Fruit fly (Drosophila melanogaster) whole organism, embryonic: ENCODE results near the gene uncNacbeta.

ENCODE experiments used
- Adf1 ChIP-seq: fragments of 200-800 bp; sonication (Bioruptor generic); IDR thresholded peaks from 2 replicates; pipeline ENCODE4 v1.3.6; 2022; ENCODE audit warnings: missing biosample characterization, missing genetic modification characterization
- Aef1 ChIP-seq: fragments of 200-800 bp; sonication (Bioruptor generic); IDR thresholded peaks from 3 replicates; pipeline ENCODE4 v1.3.6; 2022; ENCODE audit warnings: missing biosample characterization, missing genetic modification characterization
- CG10321 ChIP-seq: fragments of 200-800 bp; sonication (Bioruptor generic); IDR thresholded peaks from 2 replicates; pipeline ENCODE4 v1.3.6; 2022; ENCODE audit warnings: missing biosample characterization, missing genetic modification characterization
- CG10366 ChIP-seq: fragments of 200-800 bp; sonication (Bioruptor generic); IDR thresholded peaks from 2 replicates; pipeline ENCODE4 v1.3.6; 2022; ENCODE audit warnings: missing biosample characterization, missing genetic modification characterization
- CG12769 ChIP-seq: fragments of 200-800 bp; sonication (Bioruptor generic); optimal IDR thresholded peaks from 2 replicates; lab custom pipeline; 2019; ENCODE audit warnings: missing biosample characterization, mild to moderate bottlenecking, missing genetic modification characterization, moderate library complexity
- CG15269 ChIP-seq: fragments of 200-800 bp; sonication (Bioruptor generic); optimal IDR thresholded peaks from 2 replicates; lab custom pipeline; 2018; ENCODE audit warnings: missing biosample characterization, mild to moderate bottlenecking, missing genetic modification characterization, moderate library complexity
- CG2712 ChIP-seq: fragments of 200-800 bp; optimal IDR thresholded peaks from 3 replicates; lab custom pipeline; 2019; ENCODE audit warnings: missing biosample characterization, mild to moderate bottlenecking, missing genetic modification characterization, moderate library complexity
- CG31441 ChIP-seq: fragments of 200-800 bp; sonication (Bioruptor generic); IDR thresholded peaks from 2 replicates; pipeline ENCODE4 v1.3.6; 2022; ENCODE audit warnings: missing biosample characterization, missing genetic modification characterization
- CG32532 ChIP-seq: fragments of 200-800 bp; sonication (Bioruptor generic); IDR thresholded peaks from 2 replicates; pipeline ENCODE4 v1.3.6; 2022; ENCODE audit warnings: missing biosample characterization, missing genetic modification characterization
- CG32767 ChIP-seq: fragments of 200-800 bp; sonication (Bioruptor generic); IDR thresholded peaks from 2 replicates; pipeline ENCODE4 v1.3.6; 2022; ENCODE audit warnings: missing biosample characterization, missing genetic modification characterization
- CG43689 ChIP-seq: fragments of 200-800 bp; sonication (Bioruptor generic); IDR thresholded peaks from 2 replicates; pipeline ENCODE4 v1.3.6; 2022; ENCODE audit warnings: missing biosample characterization, missing genetic modification characterization
- CG4820 ChIP-seq: fragments of 200-800 bp; sonication (Bioruptor generic); optimal IDR thresholded peaks from 3 replicates; lab custom pipeline; 2016; ENCODE audit warnings: missing biosample characterization, missing genetic modification characterization
- CG4854 ChIP-seq: fragments of 200-800 bp; sonication (Bioruptor generic); optimal IDR thresholded peaks from 2 replicates; lab custom pipeline; 2016; ENCODE audit warnings: missing biosample characterization, missing genetic modification characterization, inconsistent platforms
- CG6272 ChIP-seq: fragments of 200-800 bp; sonication (Bioruptor generic); IDR thresholded peaks from 2 replicates; pipeline ENCODE4 v1.3.6; 2022; ENCODE audit warnings: missing biosample characterization, missing genetic modification characterization
- CG6689 ChIP-seq: fragments of 200-800 bp; sonication (Bioruptor generic); IDR thresholded peaks from 2 replicates; pipeline ENCODE4 v1.3.6; 2022; ENCODE audit warnings: missing biosample characterization, missing genetic modification characterization
- CG7745 ChIP-seq: fragments of 200-800 bp; sonication (Bioruptor generic); optimal IDR thresholded peaks from 2 replicates; lab custom pipeline; 2018; ENCODE audit warnings: missing biosample characterization, mild to moderate bottlenecking, missing genetic modification characterization, moderate library complexity
- CG7987 ChIP-seq: fragments of 200-800 bp; sonication (Bioruptor generic); optimal IDR thresholded peaks from 2 replicates; lab custom pipeline; 2018; ENCODE audit warnings: missing biosample characterization, mild to moderate bottlenecking, missing genetic modification characterization, moderate library complexity
- CG8281 ChIP-seq: fragments of 200-800 bp; sonication (Bioruptor generic); optimal IDR thresholded peaks from 2 replicates; lab custom pipeline; 2018; ENCODE audit warnings: missing biosample characterization, mild to moderate bottlenecking, missing genetic modification characterization, moderate library complexity
- CG8359 ChIP-seq: fragments of 200-800 bp; sonication (Bioruptor generic); optimal IDR thresholded peaks from 2 replicates; lab custom pipeline; 2017; ENCODE audit warnings: missing biosample characterization, mild to moderate bottlenecking, missing genetic modification characterization, borderline replicate concordance
- CG8388 ChIP-seq: fragments of 200-800 bp; sonication (Bioruptor generic); optimal IDR thresholded peaks from 2 replicates; lab custom pipeline; 2019; ENCODE audit warnings: missing biosample characterization, mild to moderate bottlenecking, missing genetic modification characterization, moderate library complexity
- Drgx ChIP-seq: fragments of 200-800 bp; sonication (Bioruptor generic); IDR thresholded peaks from 2 replicates; pipeline ENCODE4 v1.3.6; 2022; ENCODE audit warnings: missing biosample characterization, missing genetic modification characterization
- Gug ChIP-seq: fragments of 200-800 bp; sonication (Bioruptor generic); IDR thresholded peaks from 4 replicates; pipeline ENCODE4 v1.3.6; 2022; ENCODE audit warnings: missing biosample characterization, missing genetic modification characterization
- Hr51 ChIP-seq, 2 experiments: fragments of 200-800 bp; sonication (Bioruptor generic); optimal IDR thresholded peaks; 2 replicates in 1 of 2; 3 replicates in 1 of 2; lab custom pipeline; 2016 to 2018; ENCODE audit warnings: missing biosample characterization in 2 of 2, missing genetic modification characterization in 2 of 2, mild to moderate bottlenecking in 1 of 2, moderate library complexity in 1 of 2
- NC2β ChIP-seq: fragments of 200-800 bp; sonication (Bioruptor generic); optimal IDR thresholded peaks from 2 replicates; lab custom pipeline; 2016; ENCODE audit warnings: missing biosample characterization, missing genetic modification characterization
- NfI ChIP-seq: fragments of 200-800 bp; sonication (Bioruptor generic); optimal IDR thresholded peaks from 3 replicates; lab custom pipeline; 2018; ENCODE audit warnings: missing biosample characterization, mild to moderate bottlenecking, missing genetic modification characterization, moderate library complexity
- Optix ChIP-seq: fragments of 200-800 bp; sonication (Bioruptor generic); IDR thresholded peaks from 3 replicates; pipeline ENCODE4 v1.3.6; 2022; ENCODE audit warnings: missing biosample characterization, missing genetic modification characterization
- Ravus ChIP-seq: fragments of 200-800 bp; sonication (Bioruptor generic); IDR thresholded peaks from 2 replicates; pipeline ENCODE4 v1.3.6; 2022; ENCODE audit warnings: missing biosample characterization, missing genetic modification characterization
- Sox100B ChIP-seq: fragments of 200-800 bp; sonication (Bioruptor generic); optimal IDR thresholded peaks from 3 replicates; lab custom pipeline; 2018; ENCODE audit warnings: missing biosample characterization, mild to moderate bottlenecking, missing genetic modification characterization
- Sry-β ChIP-seq: fragments of 200-800 bp; sonication (Bioruptor generic); optimal IDR thresholded peaks from 2 replicates; lab custom pipeline; 2018; ENCODE audit warnings: missing biosample characterization, mild to moderate bottlenecking, missing genetic modification characterization, moderate library complexity
- Trl ChIP-seq, 3 experiments: fragments of >200 bp in 2 of 3; fragments of 200-800 bp in 1 of 3; sonication (Bioruptor generic) in 1 of 3; optimal IDR thresholded peaks; 2 replicates in 1 of 3; 3 replicates in 2 of 3; lab custom pipeline; 2016 to 2017; ENCODE audit warnings: missing biosample characterization in 1 of 3, missing genetic modification characterization in 1 of 3
- Xrp1 ChIP-seq: fragments of 200-800 bp; sonication (Bioruptor generic); IDR thresholded peaks from 2 replicates; pipeline ENCODE4 v1.3.6; 2022; ENCODE audit warnings: missing biosample characterization, missing genetic modification characterization
- al ChIP-seq: fragments of 200-800 bp; sonication (Bioruptor generic); IDR thresholded peaks from 2 replicates; pipeline ENCODE4 v1.3.6; 2022; ENCODE audit warnings: missing biosample characterization, missing genetic modification characterization
- aop ChIP-seq: fragments of 200-800 bp; sonication (Bioruptor generic); IDR thresholded peaks from 2 replicates; pipeline ENCODE4 v1.3.6; 2022; ENCODE audit warnings: missing biosample characterization, missing genetic modification characterization
- bab2 ChIP-seq: fragments of 200-800 bp; sonication (Bioruptor generic); optimal IDR thresholded peaks from 2 replicates; lab custom pipeline; 2016; ENCODE audit warnings: missing biosample characterization, missing genetic modification characterization
- cas ChIP-seq: fragments of 200-800 bp; sonication (Bioruptor generic); IDR thresholded peaks from 2 replicates; pipeline ENCODE4 v1.3.6; 2022; ENCODE audit warnings: missing biosample characterization, missing genetic modification characterization
- ci ChIP-seq: fragments of 200-800 bp; sonication (Bioruptor generic); IDR thresholded peaks from 3 replicates; pipeline ENCODE4 v1.3.6; 2022; ENCODE audit warnings: missing biosample characterization, missing genetic modification characterization
- dm ChIP-seq: fragments of 200-800 bp; sonication (Bioruptor generic); optimal IDR thresholded peaks from 3 replicates; lab custom pipeline; 2016; ENCODE audit warnings: missing biosample characterization, missing genetic modification characterization
- gcm ChIP-seq: fragments of 200-800 bp; sonication (Bioruptor generic); optimal IDR thresholded peaks from 2 replicates; lab custom pipeline; 2019; ENCODE audit warnings: missing biosample characterization, mild to moderate bottlenecking, missing genetic modification characterization, moderate library complexity
- grn ChIP-seq: fragments of 200-800 bp; sonication (Bioruptor generic); optimal IDR thresholded peaks from 3 replicates; lab custom pipeline; 2017; ENCODE audit warnings: missing biosample characterization, missing genetic modification characterization
- gsb ChIP-seq: fragments of 200-800 bp; sonication (Bioruptor generic); IDR thresholded peaks from 2 replicates; pipeline ENCODE4 v1.3.6; 2022; ENCODE audit warnings: missing biosample characterization, missing genetic modification characterization
- gt ChIP-seq: fragments of 200-800 bp; sonication (Bioruptor generic); IDR thresholded peaks from 2 replicates; pipeline ENCODE4 v1.3.6; 2022; ENCODE audit warnings: missing biosample characterization, missing genetic modification characterization
- ham ChIP-seq: fragments of 200-800 bp; sonication (Bioruptor generic); IDR thresholded peaks from 2 replicates; pipeline ENCODE4 v1.3.6; 2022; ENCODE audit warnings: missing biosample characterization, missing genetic modification characterization
- kah ChIP-seq: fragments of 200-800 bp; sonication (Bioruptor generic); optimal IDR thresholded peaks from 2 replicates; lab custom pipeline; 2018; ENCODE audit warnings: missing biosample characterization, mild to moderate bottlenecking, missing genetic modification characterization
- ken ChIP-seq: fragments of 200-800 bp; sonication (Bioruptor generic); IDR thresholded peaks from 3 replicates; pipeline ENCODE4 v1.3.6; 2022; ENCODE audit warnings: missing biosample characterization, missing genetic modification characterization
- nerfin-2 ChIP-seq: fragments of 200-800 bp; sonication (Bioruptor generic); IDR thresholded peaks from 2 replicates; pipeline ENCODE4 v1.3.6; 2022; ENCODE audit warnings: missing biosample characterization, missing genetic modification characterization; ENCODE audit not compliant: partially characterized antibody
- onecut ChIP-seq: fragments of 200-800 bp; sonication (Bioruptor generic); IDR thresholded peaks from 2 replicates; pipeline ENCODE4 v1.3.6; 2022; ENCODE audit warnings: missing biosample characterization, missing genetic modification characterization
- sisA ChIP-seq: fragments of 200-800 bp; sonication (Bioruptor generic); IDR thresholded peaks from 2 replicates; pipeline ENCODE4 v1.3.6; 2022; ENCODE audit warnings: missing biosample characterization, missing genetic modification characterization
- sob ChIP-seq: fragments of 200-800 bp; sonication (Bioruptor generic); IDR thresholded peaks from 2 replicates; pipeline ENCODE4 v1.3.6; 2022; ENCODE audit warnings: missing biosample characterization, missing genetic modification characterization

uncNacbeta gene

DNA sequence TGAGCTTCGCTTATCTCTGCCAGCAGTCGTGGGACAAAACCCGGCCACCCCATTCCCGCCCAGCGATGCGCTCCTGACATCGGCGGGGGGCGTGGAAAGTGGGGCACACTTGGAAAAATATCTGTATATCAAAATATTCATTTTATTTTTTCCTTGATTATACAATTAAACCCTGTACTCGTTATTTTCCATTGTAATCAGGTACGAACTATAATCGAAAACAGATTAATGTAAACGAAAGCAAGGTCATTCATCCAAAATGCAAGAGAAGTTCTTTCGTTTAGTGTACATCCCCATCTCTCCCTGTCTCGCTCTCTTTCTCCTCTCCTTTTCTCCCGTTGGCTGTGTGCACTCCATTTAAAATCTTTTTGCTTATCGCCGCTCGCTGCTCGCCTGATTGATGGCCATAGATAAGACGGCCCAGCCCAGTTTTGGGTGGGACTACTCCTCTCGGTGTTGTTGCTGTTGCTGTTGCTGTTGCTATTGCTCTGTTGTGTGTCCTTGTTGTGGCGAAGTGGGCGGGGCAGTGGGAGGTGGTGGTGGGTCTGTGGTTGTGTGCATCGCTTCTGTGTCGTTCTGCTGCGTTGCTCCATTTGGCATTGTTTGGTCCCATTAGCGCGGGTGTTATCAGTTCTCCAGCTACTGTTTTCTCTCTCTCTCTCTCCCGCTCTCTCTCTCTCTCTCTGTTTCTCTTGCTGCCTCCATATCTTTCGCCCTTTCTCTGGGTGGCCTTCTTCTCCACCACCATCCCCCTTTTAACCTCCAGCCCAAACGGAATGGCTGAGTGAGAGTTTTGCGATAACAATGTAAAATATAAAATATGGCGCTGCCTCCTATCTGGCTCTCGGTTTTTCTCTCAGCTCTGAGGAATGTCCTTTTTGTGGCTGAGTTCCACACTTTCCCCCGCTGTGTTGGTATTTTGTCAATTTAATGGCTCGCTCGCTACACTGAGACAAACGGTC is 47.3 kb downstream of the uncNacbeta start (continued):
- TF ChIP-seq dm (GFP tag; lab: Kevin White, UChicago) (no peak), cas (GFP tag; lab: Robert Waterston, UW) (peak; percentile 49; the same call in 1 of the 2 replicates), CG32532 (GFP tag; lab: Robert Waterston, UW) (peak; percentile 68), CG31441 (GFP tag; lab: Robert Waterston, UW) (peak; percentile 89), Optix (peak; percentile 59; the same call in 1 of the 3 replicates), Hr51 (GFP tag; optimal IDR thresholded peaks at IDR 0.05; lab: Kevin White, UChicago) (peak; percentile 25 to 74), kah (peak; percentile 65), Sox100B (GFP tag; lab: Kevin White, UChicago) (peak; percentile 56), CG7745 (no peak), CG2712 (tag; lab: Kevin White, UChicago) (peak; percentile 87), Ravus (GFP tag; lab: Robert Waterston, UW) (peak; percentile 32), CG43689 (GFP tag; lab: Robert Waterston, UW) (0 out of 2 replicates have a peak, but pooled peaks have one; percentile 9), Drgx (GFP tag; lab: Robert Waterston, UW) (peak; percentile 61), Trl (optimal IDR thresholded peaks at IDR 0.05; lab: Kevin White, UChicago) (peak; percentile 79 to 88), Trl (GFP tag; optimal IDR thresholded peaks at IDR 0.05; lab: Kevin White, UChicago) (peak; percentile 47), CG15269 (peak; percentile 72), ken (GFP tag; lab: Robert Waterston, UW) (peak; percentile 75), CG4820 (peak; percentile 67), gcm (GFP tag; lab: Kevin White, UChicago) (peak; percentile 71), gsb (GFP tag; lab: Robert Waterston, UW) (peak; percentile 54; the same call in 1 of the 2 replicates), Xrp1 (GFP tag; lab: Robert Waterston, UW) (peak; percentile 92), gt (GFP tag; lab: Robert Waterston, UW) (peak; percentile 47; the same call in 1 of the 2 replicates), CG10366 (peak; percentile 73), NfI (GFP tag; lab: Kevin White, UChicago) (peak; percentile 55), CG8281 (tag; lab: Kevin White, UChicago) (peak; percentile 48), CG12769 (tag; lab: Kevin White, UChicago) (peak; percentile 89), sob (GFP tag; lab: Robert Waterston, UW) (peak; percentile 63; the same call in 1 of the 2 replicates), CG10321 (no peak), CG4854 (GFP tag; lab: Kevin White, UChicago) (no peak), CG32767 (GFP tag; lab: Robert Waterston, UW) (peak; percentile 40; the same call in 1 of the 2 replicates), Gug (GFP tag; lab: Robert Waterston, UW) (peak; percentile 75), Aef1 (peak; percentile 51; the same call in 2 of the 3 replicates), onecut (GFP tag; lab: Robert Waterston, UW) (peak; percentile 52), Sry-β (GFP tag; lab: Kevin White, UChicago) (no peak), CG8388 (GFP tag; lab: Kevin White, UChicago) (peak; percentile 79), nerfin-2 (GFP tag; lab: Robert Waterston, UW) (no peak), CG6689 (GFP tag; lab: Robert Waterston, UW) (peak; percentile 83), ci (GFP tag; lab: Robert Waterston, UW) (peak; percentile 93), CG7987 (peak; percentile 21), CG6272 (GFP tag; lab: Robert Waterston, UW) (peak; percentile 47; the same call in 1 of the 2 replicates), CG8359 (GFP tag; lab: Kevin White, UChicago) (peak; percentile 65), al (GFP tag; lab: Robert Waterston, UW) (0 out of 2 replicates have a peak, but pooled peaks have one; percentile 20), sisA (GFP tag; lab: Robert Waterston, UW) (peak; percentile 82), aop (no peak), Adf1 (GFP tag; lab: Robert Waterston, UW) (no peak), ham (GFP tag; lab: Robert Waterston, UW) (0 out of 2 replicates have a peak, but pooled peaks have one; percentile 16), NC2β (peak; percentile 67), bab2 (peak; percentile 63), grn (GFP tag; lab: Kevin White, UChicago) (peak; percentile 98)
